Worm (Caenorhabditis elegans): ENCODE data around the gene F53B3.6.

The F53B3.6 gene

DNA sequence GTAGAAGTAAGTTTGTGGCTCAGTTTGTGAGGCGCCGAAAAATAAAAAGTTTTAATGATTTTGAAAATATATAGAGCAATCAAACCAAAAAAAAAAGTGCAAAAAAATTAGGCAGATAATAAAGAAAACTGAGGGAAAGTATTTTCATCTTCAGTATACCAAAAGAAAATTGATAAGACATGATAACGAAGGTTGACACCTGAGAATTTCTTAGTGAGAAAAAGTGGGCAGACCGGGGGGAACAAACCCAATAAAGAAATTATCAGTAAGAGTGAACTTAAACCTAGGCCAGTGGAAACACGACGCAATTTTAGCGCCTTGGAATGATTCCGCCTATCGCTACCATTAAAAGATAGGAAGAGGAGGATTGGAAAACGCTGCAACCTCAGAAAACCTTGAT, 25.4 kb upstream of the F53B3.6 start (continued):
- TF ChIP-seq nhr-76 (tag; optimal IDR thresholded peaks at IDR 0.05) (no peak), nhr-237 (tag; optimal IDR thresholded peaks at IDR 0.05) (no peak), ceh-20 (GFP tag; IDR thresholded peaks at IDR 0.05) (no peak), nhr-102 (tag; optimal IDR thresholded peaks at IDR 0.05) (no peak), D1046.2 (GFP tag; IDR thresholded peaks at IDR 0.05) (no peak), spr-1 (tag; optimal IDR thresholded peaks at IDR 0.05) (no peak), attf-4 (tag; optimal IDR thresholded peaks at IDR 0.05) (no peak), Y5F2A.4 (GFP tag; optimal IDR thresholded peaks at IDR 0.05) (no peak), zip-2 (tag; optimal IDR thresholded peaks at IDR 0.05) (no peak), dmd-9 (GFP tag; IDR thresholded peaks at IDR 0.05) (no peak), snpc-4 (tag; optimal IDR thresholded peaks at IDR 0.05) (no peak), mdl-1 (tag; optimal IDR thresholded peaks at IDR 0.05) (no peak), Y75B8A.6 (GFP tag; IDR thresholded peaks at IDR 0.05) (no peak), aly-2 (tag; optimal IDR thresholded peaks at IDR 0.05) (no peak), hlh-11 (tag; optimal IDR thresholded peaks at IDR 0.05) (peak; percentile 30), Y105C5A.15 (GFP tag; IDR thresholded peaks at IDR 0.05) (no peak), duxl-1 (tag; optimal IDR thresholded peaks at IDR 0.05; ENCODE audit: poor library complexity) (no peak), pqm-1 (tag; optimal IDR thresholded peaks at IDR 0.05) (peak; percentile 85), F10B5.3 (tag; optimal IDR thresholded peaks at IDR 0.05) (no peak), mes-2 (tag; optimal IDR thresholded peaks at IDR 0.05; ENCODE audit: poor library complexity, severe bottlenecking) (no peak), mxl-3 (GFP tag; optimal IDR thresholded peaks at IDR 0.05) (no peak)

DNA sequence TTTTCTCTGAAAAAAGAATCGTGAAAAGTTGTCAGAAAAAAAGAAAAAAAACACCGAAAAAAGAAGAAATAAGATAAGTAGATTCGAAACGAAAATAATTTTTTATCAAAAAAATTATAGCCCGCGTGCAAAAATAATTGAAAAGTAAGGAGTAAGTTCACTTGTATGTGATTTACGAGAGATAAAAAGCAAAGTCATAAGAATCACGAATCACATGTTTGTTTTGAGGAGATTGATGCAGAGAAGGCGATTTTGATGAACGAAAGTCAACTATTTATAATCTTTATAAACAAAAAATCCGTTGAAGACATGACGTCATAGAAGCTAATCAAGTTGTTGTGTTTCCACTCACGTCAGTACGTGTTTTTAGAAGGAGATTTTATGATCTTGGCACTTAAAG, 23.7 kb upstream of the F53B3.6 start, which contains the start of gene Y71H10B.1:
TSS of gene Y71H10B.1 (minus strand) at position 6 of the 400 bp plus-strand sequence.
- TF ChIP-seq lim-7 (GFP tag; IDR thresholded peaks at IDR 0.05) (no peak), sdz-12 (GFP tag; optimal IDR thresholded peaks at IDR 0.05) (no peak), daf-8 (GFP tag; IDR thresholded peaks at IDR 0.05) (no peak), ceh-44 (GFP tag; IDR thresholded peaks at IDR 0.05) (no peak), zfp-2 (tag; optimal IDR thresholded peaks at IDR 0.05) (no peak), ZK337.2 (GFP tag; IDR thresholded peaks at IDR 0.05) (no peak), Y105C5A.15 (GFP tag; IDR thresholded peaks at IDR 0.05) (no peak), nhr-76 (tag; optimal IDR thresholded peaks at IDR 0.05) (no peak), daf-19 (GFP tag; conservative IDR thresholded peaks at IDR 0.05) (no peak), F10B5.3 (tag; optimal IDR thresholded peaks at IDR 0.05) (no peak), egl-43 (GFP tag; IDR thresholded peaks at IDR 0.05) (no peak), dmd-9 (GFP tag; IDR thresholded peaks at IDR 0.05) (no peak), mdl-1 (tag; optimal IDR thresholded peaks at IDR 0.05) (peak in 1 of 2 experiments; percentile 30), snpc-1.2 (GFP tag; IDR thresholded peaks at IDR 0.05) (no peak), lin-1 (GFP tag; IDR thresholded peaks at IDR 0.05) (no peak), F26F4.8 (GFP tag; conservative IDR thresholded peaks at IDR 0.05) (no peak), nhr-102 (tag; optimal IDR thresholded peaks at IDR 0.05) (no peak), nhr-237 (tag; optimal IDR thresholded peaks at IDR 0.05) (no peak), ceh-82 (tag; optimal IDR thresholded peaks at IDR 0.05) (no peak), R02D3.7 (tag; optimal IDR thresholded peaks at IDR 0.05) (no peak), jun-1 (tag; optimal IDR thresholded peaks at IDR 0.05) (no peak), dpl-1 (GFP tag; optimal IDR thresholded peaks at IDR 0.05) (no peak), pha-4 (GFP tag; IDR thresholded peaks at IDR 0.05) (no peak), pha-4 (tag; optimal IDR thresholded peaks at IDR 0.05) (no peak), hlh-30 (tag; optimal IDR thresholded peaks at IDR 0.05; ENCODE audit: insufficient read depth) (peak; percentile 82), duxl-1 (tag; optimal IDR thresholded peaks at IDR 0.05; ENCODE audit: poor library complexity) (no peak), mxl-2 (GFP tag; conservative IDR thresholded peaks at IDR 0.05) (no peak), dmd-6 (GFP tag; IDR thresholded peaks at IDR 0.05) (peak; percentile 45), zfp-3 (GFP tag; conservative IDR thresholded peaks at IDR 0.05) (no peak), vab-7 (GFP tag; IDR thresholded peaks at IDR 0.05) (no peak), mdt-29 (GFP tag; IDR thresholded peaks at IDR 0.05) (no peak), zip-11 (GFP tag; IDR thresholded peaks at IDR 0.05) (no peak), lsy-2 (tag; optimal IDR thresholded peaks at IDR 0.05) (peak in 1 of 2 experiments; percentile 18)
